1 fruit fly cellular context compared by ENCODE assay signal in genomic region chrX:8891565-8892276, dm6.
A peak's percentile ranks its signal among the peaks of the same experiment; 100 is the strongest.
TF ChIP-seq lines count a peak whose summit lies in the region.

No protein-coding gene starts in this region.

TF ChIP-seq in whole organism, embryonic, 481 proteins besides CTCF, POLR2A, EP300 and RAD21 (continued from another document):
- TF ChIP-seq CG2678 (tag; optimal IDR thresholded peaks at IDR 0.05; lab: Kevin White, UChicago) (peak; percentile 80), Doc3 (GFP tag; IDR thresholded peaks at IDR 0.05; lab: Robert Waterston, UW; ENCODE audit: partially characterized antibody) (no peak), Hr3 (GFP tag; optimal IDR thresholded peaks at IDR 0.05; lab: Kevin White, UChicago) (peak; percentile 66), NC2α (GFP tag; optimal IDR thresholded peaks at IDR 0.05; lab: Kevin White, UChicago) (no peak), CG32532 (GFP tag; IDR thresholded peaks at IDR 0.05; lab: Robert Waterston, UW) (peak; percentile 70), CG1603 (tag; optimal IDR thresholded peaks at IDR 0.05; lab: Kevin White, UChicago) (peak; percentile 67), slou (GFP tag; optimal IDR thresholded peaks at IDR 0.05; lab: Kevin White, UChicago) (no peak), CG9609 (GFP tag; optimal IDR thresholded peaks at IDR 0.05; lab: Kevin White, UChicago) (no peak), CG6175 (GFP tag; IDR thresholded peaks at IDR 0.05; lab: Robert Waterston, UW) (no peak), CG17802 (tag; optimal IDR thresholded peaks at IDR 0.05; lab: Kevin White, UChicago) (peak; percentile 30), CG6791 (GFP tag; IDR thresholded peaks at IDR 0.05; lab: Robert Waterston, UW; ENCODE audit: partially characterized antibody) (0 out of 3 replicates have a peak, but pooled peaks have one; percentile 41), vfl (GFP tag; optimal IDR thresholded peaks at IDR 0.05; lab: Kevin White, UChicago) (no peak), BEAF-32 (GFP tag; optimal IDR thresholded peaks at IDR 0.05; lab: Kevin White, UChicago) (no peak), tin (GFP tag; optimal IDR thresholded peaks at IDR 0.05; lab: Kevin White, UChicago) (peak; percentile 53), grau (tag; optimal IDR thresholded peaks at IDR 0.05; lab: Kevin White, UChicago) (peak; percentile 78), nmo (GFP tag; optimal IDR thresholded peaks at IDR 0.05; lab: Kevin White, UChicago) (peak; percentile 85), CG7928 (GFP tag; optimal IDR thresholded peaks at IDR 0.05; lab: Kevin White, UChicago) (no peak), E2f2 (GFP tag; IDR thresholded peaks at IDR 0.05; lab: Robert Waterston, UW) (peak; percentile 61; the same call in 1 of the 2 replicates), Kr (GFP tag; optimal IDR thresholded peaks at IDR 0.05; lab: Kevin White, UChicago) (no peak), Xrp1 (GFP tag; IDR thresholded peaks at IDR 0.05; lab: Robert Waterston, UW) (peak; percentile 75), ftz-f1 (GFP tag; optimal IDR thresholded peaks at IDR 0.05; lab: Kevin White, UChicago) (peak; percentile 21), CG1792 (GFP tag; optimal IDR thresholded peaks at IDR 0.05; lab: Kevin White, UChicago) (no peak), CG31388 (GFP tag; optimal IDR thresholded peaks at IDR 0.05; lab: Kevin White, UChicago) (peak; percentile 6), CG4282 (GFP tag; optimal IDR thresholded peaks at IDR 0.05; lab: Kevin White, UChicago) (no peak), Meics (GFP tag; optimal IDR thresholded peaks at IDR 0.05; lab: Kevin White, UChicago) (peak; percentile 73), crp (GFP tag; optimal IDR thresholded peaks at IDR 0.05; lab: Kevin White, UChicago) (peak in 1 of 2 experiments; percentile 18), CG6683 (GFP tag; optimal IDR thresholded peaks at IDR 0.05; lab: Kevin White, UChicago) (peak; percentile 25), gcm2 (GFP tag; optimal IDR thresholded peaks at IDR 0.05; lab: Kevin White, UChicago) (peak; percentile 5), CG1602 (GFP tag; optimal IDR thresholded peaks at IDR 0.05; lab: Kevin White, UChicago) (peak; percentile 38), CG2875 (GFP tag; optimal IDR thresholded peaks at IDR 0.05; lab: Kevin White, UChicago) (peak; percentile 15), Ssrp (tag; optimal IDR thresholded peaks at IDR 0.05; lab: Kevin White, UChicago) (peak; percentile 72), ab (GFP tag; optimal IDR thresholded peaks at IDR 0.05; lab: Kevin White, UChicago) (no peak), pum (GFP tag; optimal IDR thresholded peaks at IDR 0.05; lab: Kevin White, UChicago) (peak; percentile 15), bbx (GFP tag; IDR thresholded peaks at IDR 0.05; lab: Robert Waterston, UW; ENCODE audit: partially characterized antibody) (no peak), slp2 (GFP tag; optimal IDR thresholded peaks at IDR 0.05; lab: Kevin White, UChicago) (peak; percentile 43), sr (GFP tag; IDR thresholded peaks at IDR 0.05; lab: Robert Waterston, UW) (no peak), CG18262 (tag; optimal IDR thresholded peaks at IDR 0.05; lab: Kevin White, UChicago) (peak; percentile 77), CG12769 (tag; optimal IDR thresholded peaks at IDR 0.05; lab: Kevin White, UChicago) (peak; percentile 47), Lpt (GFP tag; optimal IDR thresholded peaks at IDR 0.05; lab: Kevin White, UChicago) (no peak), BtbVII (GFP tag; optimal IDR thresholded peaks at IDR 0.05; lab: Kevin White, UChicago) (no peak), chn (GFP tag; optimal IDR thresholded peaks at IDR 0.05; lab: Kevin White, UChicago) (peak; percentile 48), CG16815 (GFP tag; optimal IDR thresholded peaks at IDR 0.05; lab: Kevin White, UChicago) (peak; percentile 41), CG11560 (tag; IDR thresholded peaks at IDR 0.05; lab: Robert Waterston, UW) (no peak), Doc2 (GFP tag; IDR thresholded peaks at IDR 0.05; lab: Robert Waterston, UW) (no peak), CG4328 (GFP tag; optimal IDR thresholded peaks at IDR 0.05; lab: Kevin White, UChicago) (peak; percentile 26), Dll (GFP tag; IDR thresholded peaks at IDR 0.05; lab: Robert Waterston, UW; ENCODE audit: partially characterized antibody) (0 out of 4 replicates have a peak, but pooled peaks have one; percentile 35), CG15479 (GFP tag; optimal IDR thresholded peaks at IDR 0.05; lab: Kevin White, UChicago) (peak; percentile 27), CG7556 (GFP tag; optimal IDR thresholded peaks at IDR 0.05; lab: Kevin White, UChicago) (peak; percentile 68), Hey (tag; optimal IDR thresholded peaks at IDR 0.05; lab: Kevin White, UChicago) (no peak), lbe (GFP tag; optimal IDR thresholded peaks at IDR 0.05; lab: Kevin White, UChicago) (peak; percentile 6), repo (GFP tag; optimal IDR thresholded peaks at IDR 0.05; lab: Kevin White, UChicago) (no peak), NFAT (GFP tag; IDR thresholded peaks at IDR 0.05; lab: Robert Waterston, UW) (peak; percentile 10; the same call in 1 of the 2 replicates), kah (GFP tag; optimal IDR thresholded peaks at IDR 0.05; lab: Kevin White, UChicago) (peak; percentile 44), CG17829 (tag; optimal IDR thresholded peaks at IDR 0.05; lab: Kevin White, UChicago) (peak; percentile 64), Poxn (GFP tag; IDR thresholded peaks at IDR 0.05; lab: Robert Waterston, UW) (no peak), CG4854 (GFP tag; optimal IDR thresholded peaks at IDR 0.05; lab: Kevin White, UChicago) (peak; percentile 63), Tbp (GFP tag; optimal IDR thresholded peaks at IDR 0.05; lab: Kevin White, UChicago) (no peak), Oli (tag; optimal IDR thresholded peaks at IDR 0.05; lab: Kevin White, UChicago) (peak; percentile 84), CG2199 (GFP tag; IDR thresholded peaks at IDR 0.05; lab: Robert Waterston, UW) (no peak), B-H1 (GFP tag; IDR thresholded peaks at IDR 0.05; lab: Robert Waterston, UW) (peak; percentile 59), CG4707 (GFP tag; optimal IDR thresholded peaks at IDR 0.05; lab: Kevin White, UChicago) (no peak), Oaz (GFP tag; IDR thresholded peaks at IDR 0.05; lab: Robert Waterston, UW) (peak; percentile 26; the same call in 1 of the 2 replicates), cad (GFP tag; optimal IDR thresholded peaks at IDR 0.05; lab: Kevin White, UChicago) (no peak), ranshi (GFP tag; IDR thresholded peaks at IDR 0.05; lab: Robert Waterston, UW) (peak; percentile 78), CG1024 (GFP tag; IDR thresholded peaks at IDR 0.05; lab: Robert Waterston, UW) (0 out of 2 replicates have a peak, but pooled peaks have one; percentile 37), HLH3B (GFP tag; IDR thresholded peaks at IDR 0.05; lab: Robert Waterston, UW) (peak; percentile 77), CG3163 (GFP tag; optimal IDR thresholded peaks at IDR 0.05; lab: Kevin White, UChicago) (peak; percentile 87), ERR (GFP tag; optimal IDR thresholded peaks at IDR 0.05; lab: Kevin White, UChicago) (peak; percentile 31), CG3847 (GFP tag; IDR thresholded peaks at IDR 0.05; lab: Robert Waterston, UW) (peak; percentile 64), maf-S (GFP tag; optimal IDR thresholded peaks at IDR 0.05; lab: Kevin White, UChicago) (peak; percentile 20), Bgb (GFP tag; IDR thresholded peaks at IDR 0.05; lab: Robert Waterston, UW; ENCODE audit: partially characterized antibody) (peak; percentile 35; the same call in 1 of the 2 replicates), sisA (GFP tag; IDR thresholded peaks at IDR 0.05; lab: Robert Waterston, UW) (peak; percentile 83), sqz (GFP tag; optimal IDR thresholded peaks at IDR 0.05; lab: Kevin White, UChicago) (peak; percentile 92), CG3407 (GFP tag; optimal IDR thresholded peaks at IDR 0.05; lab: Kevin White, UChicago) (peak; percentile 37), CG2712 (tag; optimal IDR thresholded peaks at IDR 0.05; lab: Kevin White, UChicago) (peak; percentile 79), psq (GFP tag; optimal IDR thresholded peaks at IDR 0.05; lab: Kevin White, UChicago) (no peak), Sox102F (GFP tag; optimal IDR thresholded peaks at IDR 0.05; lab: Kevin White, UChicago) (peak; percentile 87), Dref (GFP tag; IDR thresholded peaks at IDR 0.05; lab: Robert Waterston, UW) (no peak), h (optimal IDR thresholded peaks at IDR 0.05; lab: Kevin White, UChicago) (no peak), Nf-YA (GFP tag; IDR thresholded peaks at IDR 0.05; lab: Robert Waterston, UW) (peak; percentile 52), Lim3 (GFP tag; IDR thresholded peaks at IDR 0.05; lab: Robert Waterston, UW) (no peak), jing (GFP tag; optimal IDR thresholded peaks at IDR 0.05; lab: Kevin White, UChicago) (peak; percentile 28), CG2120 (GFP tag; optimal IDR thresholded peaks at IDR 0.05; lab: Kevin White, UChicago) (peak; percentile 61), ase (GFP tag; IDR thresholded peaks at IDR 0.05; lab: Robert Waterston, UW) (peak; percentile 62; the same call in 2 of the 3 replicates), CG12391 (tag; optimal IDR thresholded peaks at IDR 0.05; lab: Kevin White, UChicago) (peak; percentile 79), CG12236 (GFP tag; optimal IDR thresholded peaks at IDR 0.05; lab: Kevin White, UChicago) (no peak), CG8388 (GFP tag; optimal IDR thresholded peaks at IDR 0.05; lab: Kevin White, UChicago) (peak; percentile 69), zfh1 (GFP tag; IDR thresholded peaks at IDR 0.05; lab: Robert Waterston, UW) (peak; percentile 60), CG17912 (GFP tag; optimal IDR thresholded peaks at IDR 0.05; lab: Kevin White, UChicago) (no peak), Stat92E (GFP tag; optimal IDR thresholded peaks at IDR 0.05; lab: Kevin White, UChicago) (no peak), ci (GFP tag; IDR thresholded peaks at IDR 0.05; lab: Robert Waterston, UW) (peak; percentile 79), gt (GFP tag; IDR thresholded peaks at IDR 0.05; lab: Robert Waterston, UW) (no peak), hb (GFP tag; IDR thresholded peaks at IDR 0.05; lab: Robert Waterston, UW; ENCODE audit: partially characterized antibody) (no peak), CG34376 (GFP tag; optimal IDR thresholded peaks at IDR 0.05; lab: Kevin White, UChicago) (peak; percentile 13), CG8089 (GFP tag; optimal IDR thresholded peaks at IDR 0.05; lab: Kevin White, UChicago) (no peak), so (GFP tag; IDR thresholded peaks at IDR 0.05; lab: Robert Waterston, UW) (peak; percentile 58; the same call in 1 of the 3 replicates), ato (GFP tag; IDR thresholded peaks at IDR 0.05; lab: Robert Waterston, UW; ENCODE audit: partially characterized antibody) (peak; percentile 41; the same call in 1 of the 2 replicates), CG15073 (GFP tag; optimal IDR thresholded peaks at IDR 0.05; lab: Kevin White, UChicago) (no peak), CG6254 (GFP tag; optimal IDR thresholded peaks at IDR 0.05; lab: Kevin White, UChicago) (peak; percentile 15), Trl (optimal IDR thresholded peaks at IDR 0.05; lab: Kevin White, UChicago) (peak; percentile 92), Trl (GFP tag; optimal IDR thresholded peaks at IDR 0.05; lab: Kevin White, UChicago) (peak; percentile 26), Eip74EF (GFP tag; optimal IDR thresholded peaks at IDR 0.05; lab: Kevin White, UChicago) (peak in 1 of 2 experiments; percentile 46), sens (GFP tag; lab: Kevin White, UChicago) (peak; percentile 90), corto (GFP tag; optimal IDR thresholded peaks at IDR 0.05; lab: Kevin White, UChicago) (no peak), bcd (GFP tag; optimal IDR thresholded peaks at IDR 0.05; lab: Kevin White, UChicago) (peak; percentile 73), Elba2 (GFP tag; optimal IDR thresholded peaks at IDR 0.05; lab: Kevin White, UChicago) (no peak), CG7271 (tag; optimal IDR thresholded peaks at IDR 0.05; lab: Kevin White, UChicago) (no peak), CG7839 (tag; optimal IDR thresholded peaks at IDR 0.05; lab: Kevin White, UChicago) (peak; percentile 82), Usf (GFP tag; optimal IDR thresholded peaks at IDR 0.05; lab: Kevin White, UChicago) (no peak), pan (optimal IDR thresholded peaks at IDR 0.05; lab: Kevin White, UChicago) (no peak), pan (GFP tag; optimal IDR thresholded peaks at IDR 0.05 in 1 of 2, IDR thresholded peaks at IDR 0.05 in 1 of 2) (peak in 1 of 2 experiments; percentile 71), CG10565 (GFP tag; optimal IDR thresholded peaks at IDR 0.05; lab: Kevin White, UChicago) (no peak), run (tag; optimal IDR thresholded peaks at IDR 0.05; lab: Kevin White, UChicago) (peak; percentile 43)
TF ChIP-seq in whole organism, embryonic: peak in this region for 305.
